Fruit fly (Drosophila melanogaster): ENCODE data around the gene CG31697.
A peak's percentile ranks its signal among the peaks of the same experiment; 100 is the strongest.

The CG31697 gene

dm6 chr2L:19583926-19584392, 48.7 kb downstream of the CG31697 start, which contains the start of the genes PCNA2 and CG10366 (continued):
- peak; percentile 38 for TF ChIP-seq p53 (GFP tag; optimal IDR thresholded peaks at IDR 0.05)
- TF ChIP-seq pzg (GFP tag; optimal IDR thresholded peaks at IDR 0.05): peak; percentile 86
- TF ChIP-seq Dek (tag; optimal IDR thresholded peaks at IDR 0.05): peak; percentile 22
- peak; percentile 52 for TF ChIP-seq CG3065 (GFP tag; optimal IDR thresholded peaks at IDR 0.05)
- TF ChIP-seq lmd (GFP tag; IDR thresholded peaks at IDR 0.05): peak; percentile 56
- peak; percentile 47 for TF ChIP-seq BEAF-32 (GFP tag; optimal IDR thresholded peaks at IDR 0.05)
- peak; percentile 44 for TF ChIP-seq CrebB (tag; optimal IDR thresholded peaks at IDR 0.05)
- peak; percentile 67 for TF ChIP-seq E2f2 (GFP tag; IDR thresholded peaks at IDR 0.05)
- TF ChIP-seq Opbp (GFP tag; IDR thresholded peaks at IDR 0.05; ENCODE audit: partially characterized antibody): no peak
- no peak for TF ChIP-seq Trl (optimal IDR thresholded peaks at IDR 0.05)
- TF ChIP-seq Trl (GFP tag; optimal IDR thresholded peaks at IDR 0.05): peak; percentile 85
- peak; percentile 35 for TF ChIP-seq caup (GFP tag; optimal IDR thresholded peaks at IDR 0.05; ENCODE audit: severe bottlenecking)
- TF ChIP-seq CG12219 (GFP tag; optimal IDR thresholded peaks at IDR 0.05): no peak
- TF ChIP-seq eve (GFP tag; optimal IDR thresholded peaks at IDR 0.05): no peak
- peak; percentile 70; the same call in 2 of the 3 replicates for TF ChIP-seq zfh1 (GFP tag; IDR thresholded peaks at IDR 0.05)
- no peak for TF ChIP-seq CG10431 (GFP tag; optimal IDR thresholded peaks at IDR 0.05)
- peak; percentile 63 for TF ChIP-seq dm (GFP tag; optimal IDR thresholded peaks at IDR 0.05)
- TF ChIP-seq pita (GFP tag; optimal IDR thresholded peaks at IDR 0.05): no peak
- TF ChIP-seq CG10267 (tag; optimal IDR thresholded peaks at IDR 0.05): peak; percentile 67
- TF ChIP-seq ewg (GFP tag; optimal IDR thresholded peaks at IDR 0.05): peak; percentile 47
- peak; percentile 6 for TF ChIP-seq en (GFP tag; optimal IDR thresholded peaks at IDR 0.05)
- peak; percentile 62; the same call in 1 of the 3 replicates for TF ChIP-seq CG34224 (GFP tag; IDR thresholded peaks at IDR 0.05; ENCODE audit: partially characterized antibody)
- 0 out of 2 replicates have a peak, but pooled peaks have one; percentile 19 for TF ChIP-seq sna (GFP tag; IDR thresholded peaks at IDR 0.05; ENCODE audit: partially characterized antibody)
- TF ChIP-seq CG1792 (GFP tag; optimal IDR thresholded peaks at IDR 0.05): peak; percentile 54
- TF ChIP-seq br (optimal IDR thresholded peaks at IDR 0.05): no peak
- peak; percentile 69 for TF ChIP-seq Dip3 (GFP tag; optimal IDR thresholded peaks at IDR 0.05)
- peak; percentile 28 for TF ChIP-seq CG9437 (GFP tag; optimal IDR thresholded peaks at IDR 0.05)
- TF ChIP-seq Bteb2 (GFP tag; optimal IDR thresholded peaks at IDR 0.05): peak; percentile 53
- TF ChIP-seq CG7357 (GFP tag; IDR thresholded peaks at IDR 0.05): no peak
- TF ChIP-seq sima (GFP tag; optimal IDR thresholded peaks at IDR 0.05): no peak
- TF ChIP-seq gce (GFP tag; IDR thresholded peaks at IDR 0.05): no peak
- no peak for TF ChIP-seq ac (GFP tag; optimal IDR thresholded peaks at IDR 0.05)
- no peak for TF ChIP-seq zf30C (GFP tag; optimal IDR thresholded peaks at IDR 0.05)
- TF ChIP-seq CG12391 (tag; optimal IDR thresholded peaks at IDR 0.05): peak; percentile 79
- no peak for TF ChIP-seq CG17612 (GFP tag; IDR thresholded peaks at IDR 0.05)
- TF ChIP-seq CG11696 (GFP tag; IDR thresholded peaks at IDR 0.05): no peak
- peak; percentile 39 for TF ChIP-seq YL-1 (GFP tag; optimal IDR thresholded peaks at IDR 0.05)
- TF ChIP-seq CG1603 (tag; optimal IDR thresholded peaks at IDR 0.05): peak; percentile 86
- peak; percentile 81 for TF ChIP-seq CG13424 (tag; optimal IDR thresholded peaks at IDR 0.05)
- TF ChIP-seq insv (GFP tag; optimal IDR thresholded peaks at IDR 0.05): peak in 1 of 2 experiments; percentile 87
- TF ChIP-seq trem (tag; optimal IDR thresholded peaks at IDR 0.05): peak; percentile 88
- TF ChIP-seq btn (GFP tag; optimal IDR thresholded peaks at IDR 0.05): peak; percentile 6
- TF ChIP-seq CG4360 (GFP tag; IDR thresholded peaks at IDR 0.05): no peak
- TF ChIP-seq CG4854 (GFP tag; optimal IDR thresholded peaks at IDR 0.05): peak; percentile 52
- TF ChIP-seq CG15073 (GFP tag; optimal IDR thresholded peaks at IDR 0.05): no peak
- TF ChIP-seq Mrtf (GFP tag; IDR thresholded peaks at IDR 0.05): peak; percentile 58; the same call in 2 of the 3 replicates
- peak; percentile 69 for TF ChIP-seq CG13624 (GFP tag; optimal IDR thresholded peaks at IDR 0.05)
- peak; percentile 72 for TF ChIP-seq CG15696 (tag; optimal IDR thresholded peaks at IDR 0.05)
- no peak for TF ChIP-seq usp (GFP tag; optimal IDR thresholded peaks at IDR 0.05)
- TF ChIP-seq CG3847 (GFP tag; IDR thresholded peaks at IDR 0.05): peak; percentile 88
- TF ChIP-seq dpn (GFP tag; optimal IDR thresholded peaks at IDR 0.05): peak; percentile 75 to 80

Measured in whole organism, embryonic.